Fruit fly (Drosophila melanogaster): ENCODE measurements around the gene SdhD.

Gene SdhD

DNA sequence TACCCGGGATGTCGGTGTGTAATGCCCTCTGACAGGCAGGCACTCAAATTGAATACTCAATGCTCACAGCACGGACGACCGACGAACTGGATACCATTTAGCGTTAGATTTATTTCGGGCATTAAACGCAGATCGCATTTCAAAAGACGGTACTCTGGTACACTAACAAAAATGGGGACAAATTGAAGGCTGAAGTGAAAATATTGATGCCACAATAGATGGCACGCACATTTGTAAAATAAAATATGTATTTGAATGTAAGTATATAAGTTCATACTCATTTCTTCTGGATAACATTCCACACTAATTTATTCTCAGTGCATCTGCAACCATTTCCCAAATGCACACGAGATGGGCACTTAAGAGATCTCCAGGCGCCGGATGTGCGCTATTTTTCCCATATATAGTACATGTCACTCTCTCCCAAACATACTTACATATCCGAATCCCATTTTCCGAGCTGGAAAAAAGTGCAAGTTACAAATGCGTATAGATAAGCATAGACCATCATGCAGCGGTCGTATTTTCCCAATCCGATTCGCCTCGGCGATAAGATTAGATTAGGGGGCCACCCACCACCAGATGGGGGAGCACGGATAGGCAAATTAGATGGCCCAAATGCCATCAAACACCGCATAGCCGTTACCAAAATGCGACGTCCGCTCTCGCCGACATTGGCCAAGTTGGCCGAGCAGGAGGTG is 50.7 kb downstream of the SdhD start, which contains the start of gene CG10301 (continued):
- TF ChIP-seq lmd (GFP tag; IDR thresholded peaks at IDR 0.05) (peak; percentile 62), H15 (GFP tag; IDR thresholded peaks at IDR 0.05) (peak; percentile 52; the same call in 1 of the 3 replicates), ssp (GFP tag; IDR thresholded peaks at IDR 0.05) (peak; percentile 36; the same call in 1 of the 2 replicates), CG9817 (tag; optimal IDR thresholded peaks at IDR 0.05) (no peak), Taf1 (GFP tag; IDR thresholded peaks at IDR 0.05) (no peak), Pdp1 (GFP tag; optimal IDR thresholded peaks at IDR 0.05) (peak; percentile 21 to 34), chm (GFP tag; IDR thresholded peaks at IDR 0.05) (peak; percentile 72), fd102C (GFP tag; optimal IDR thresholded peaks at IDR 0.05) (peak; percentile 76), Ptx1 (GFP tag; IDR thresholded peaks at IDR 0.05) (peak; percentile 43; the same call in 1 of the 2 replicates), NFAT (GFP tag; IDR thresholded peaks at IDR 0.05) (no peak), CG12236 (GFP tag; optimal IDR thresholded peaks at IDR 0.05) (peak; percentile 7), CG30020 (tag; optimal IDR thresholded peaks at IDR 0.05) (no peak), slp2 (GFP tag; optimal IDR thresholded peaks at IDR 0.05) (peak; percentile 1), phol (tag; optimal IDR thresholded peaks at IDR 0.05) (peak; percentile 81), gcm2 (GFP tag; optimal IDR thresholded peaks at IDR 0.05) (no peak), CG12942 (GFP tag; optimal IDR thresholded peaks at IDR 0.05) (peak; percentile 39), caup (GFP tag; optimal IDR thresholded peaks at IDR 0.05; ENCODE audit: severe bottlenecking) (no peak), tup (GFP tag; optimal IDR thresholded peaks at IDR 0.05) (no peak), Myb (GFP tag; optimal IDR thresholded peaks at IDR 0.05) (no peak), CG2116 (GFP tag; optimal IDR thresholded peaks at IDR 0.05) (peak; percentile 20), aop (GFP tag; IDR thresholded peaks at IDR 0.05) (0 out of 2 replicates have a peak, but pooled peaks have one; percentile 38), CG18619 (GFP tag; optimal IDR thresholded peaks at IDR 0.05) (no peak), ac (GFP tag; optimal IDR thresholded peaks at IDR 0.05) (peak; percentile 61), nerfin-1 (tag; optimal IDR thresholded peaks at IDR 0.05) (peak; percentile 45), ranshi (GFP tag; IDR thresholded peaks at IDR 0.05) (peak; percentile 68), CG10959 (GFP tag; IDR thresholded peaks at IDR 0.05) (peak; percentile 76), Hr39 (optimal IDR thresholded peaks at IDR 0.05) (no peak), CG4424 (GFP tag; optimal IDR thresholded peaks at IDR 0.05) (peak; percentile 59), CG4617 (GFP tag; optimal IDR thresholded peaks at IDR 0.05; ENCODE audit: borderline replicate concordance) (peak; percentile 16), CG10209 (GFP tag; optimal IDR thresholded peaks at IDR 0.05) (peak; percentile 67), kah (GFP tag; optimal IDR thresholded peaks at IDR 0.05) (peak; percentile 34), pita (GFP tag; optimal IDR thresholded peaks at IDR 0.05) (no peak), pan (optimal IDR thresholded peaks at IDR 0.05) (no peak), pan (GFP tag; optimal IDR thresholded peaks at IDR 0.05 in 1 of 2, IDR thresholded peaks at IDR 0.05 in 1 of 2) (no peak), sob (GFP tag; IDR thresholded peaks at IDR 0.05) (peak; percentile 26; the same call in 1 of the 2 replicates), CG4707 (GFP tag; optimal IDR thresholded peaks at IDR 0.05) (peak; percentile 21), kni (GFP tag; optimal IDR thresholded peaks at IDR 0.05) (no peak), Six4 (GFP tag; optimal IDR thresholded peaks at IDR 0.05) (peak; percentile 73), Mad (GFP tag; optimal IDR thresholded peaks at IDR 0.05) (no peak), H2.0 (GFP tag; IDR thresholded peaks at IDR 0.05) (peak; percentile 56; the same call in 1 of the 2 replicates), Blimp-1 (GFP tag; optimal IDR thresholded peaks at IDR 0.05) (peak; percentile 67), al (GFP tag; IDR thresholded peaks at IDR 0.05) (no peak), tap (tag; optimal IDR thresholded peaks at IDR 0.05) (peak; percentile 0), E2f2 (GFP tag; IDR thresholded peaks at IDR 0.05) (peak; percentile 34; the same call in 1 of the 2 replicates), CG4820 (GFP tag; optimal IDR thresholded peaks at IDR 0.05) (peak; percentile 67), br (optimal IDR thresholded peaks at IDR 0.05) (no peak), gt (GFP tag; IDR thresholded peaks at IDR 0.05) (0 out of 2 replicates have a peak, but pooled peaks have one; percentile 31), Stat92E (GFP tag; optimal IDR thresholded peaks at IDR 0.05) (no peak), rib (GFP tag; IDR thresholded peaks at IDR 0.05) (no peak), CoRest (tag; optimal IDR thresholded peaks at IDR 0.05) (peak; percentile 61)

Measured in whole organism, embryonic.